Worm (Caenorhabditis elegans): Measurements from ENCODE around the gene unc-26.

unc-26 gene

DNA sequence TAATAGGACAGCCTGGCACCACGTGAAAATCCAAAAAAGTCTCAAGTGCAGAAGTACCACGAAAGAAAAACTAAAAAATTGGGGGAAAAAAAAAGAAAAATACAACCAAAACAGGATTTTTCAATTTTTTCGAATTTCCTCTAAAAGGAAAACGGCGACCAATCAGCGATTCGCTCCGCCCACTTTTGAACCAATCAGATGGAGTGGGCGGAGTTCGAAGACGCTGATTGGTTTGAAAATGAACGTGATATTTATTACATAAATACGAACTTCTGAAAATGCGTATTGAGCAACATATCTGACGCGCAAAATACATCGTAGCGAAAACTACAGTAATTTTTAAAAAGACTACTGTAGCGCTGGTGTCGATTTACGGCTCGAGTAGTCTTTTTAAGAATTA, 3.9 kb downstream of the unc-26 start:
- no peak for TF ChIP-seq unc-62 (GFP tag; optimal IDR thresholded peaks at IDR 0.05)

- TF ChIP-seq unc-62 (GFP tag; optimal IDR thresholded peaks at IDR 0.05): no peak
Observed at ce11 chrIV:13261778-13262177, 10.5 kb downstream of the unc-26 start.

DNA sequence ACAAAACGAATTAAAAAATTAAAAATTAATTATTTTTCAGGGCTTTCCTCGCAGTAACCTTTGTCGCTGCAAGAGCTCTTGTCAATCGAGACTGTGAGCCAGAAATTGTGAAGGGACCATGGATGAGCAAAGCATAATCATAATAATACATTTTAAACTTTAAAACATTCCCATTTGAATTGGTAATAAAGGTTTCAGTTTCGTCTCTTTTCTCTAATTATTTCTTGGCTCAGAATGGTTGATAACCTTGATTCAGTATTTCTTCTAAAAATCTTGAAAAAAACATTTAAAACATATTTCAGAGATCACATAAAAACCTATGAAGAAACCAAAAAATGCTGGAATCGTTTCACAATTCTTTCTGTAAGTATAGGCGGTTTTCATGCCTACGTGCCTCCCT, 13.4 kb downstream of the unc-26 start, which contains the start of gene JC8.16:
Gene JC8.16 (plus strand): TSS at position 301 of the 400 bp plus-strand sequence.
- no peak for TF ChIP-seq unc-62 (GFP tag; optimal IDR thresholded peaks at IDR 0.05)

DNA sequence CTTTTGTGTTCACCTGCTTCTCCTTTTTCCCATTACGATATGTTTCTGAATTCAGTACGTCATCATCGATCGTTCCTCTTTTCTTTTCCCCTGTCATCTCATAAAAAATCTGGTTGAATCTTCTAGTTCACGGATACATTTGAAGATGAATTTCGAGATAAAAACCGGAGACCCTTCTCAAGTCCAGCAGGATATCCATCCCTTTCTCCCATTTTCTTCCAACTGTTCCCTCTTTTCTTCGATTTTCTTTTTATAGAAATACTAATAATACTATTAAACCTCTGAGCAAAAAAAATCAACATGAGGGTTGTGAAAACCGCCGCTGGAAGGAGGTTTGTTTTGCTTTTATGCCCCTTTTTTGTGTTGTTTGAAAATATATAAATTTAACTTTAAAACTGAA, 16.4 kb downstream of the unc-26 start, which contains the start of gene bus-12:
Gene bus-12 (plus strand): TSS at position 301 of the 400 bp plus-strand sequence.
- TF ChIP-seq unc-62 (GFP tag; optimal IDR thresholded peaks at IDR 0.05): no peak

ce11 chrIV:13253841-13254240, 18.5 kb downstream of the unc-26 start, which contains the start of gene ttr-45:
TSS of gene ttr-45 (plus strand) at chrIV:13254225.
- no peak for TF ChIP-seq unc-62 (GFP tag; optimal IDR thresholded peaks at IDR 0.05)

DNA sequence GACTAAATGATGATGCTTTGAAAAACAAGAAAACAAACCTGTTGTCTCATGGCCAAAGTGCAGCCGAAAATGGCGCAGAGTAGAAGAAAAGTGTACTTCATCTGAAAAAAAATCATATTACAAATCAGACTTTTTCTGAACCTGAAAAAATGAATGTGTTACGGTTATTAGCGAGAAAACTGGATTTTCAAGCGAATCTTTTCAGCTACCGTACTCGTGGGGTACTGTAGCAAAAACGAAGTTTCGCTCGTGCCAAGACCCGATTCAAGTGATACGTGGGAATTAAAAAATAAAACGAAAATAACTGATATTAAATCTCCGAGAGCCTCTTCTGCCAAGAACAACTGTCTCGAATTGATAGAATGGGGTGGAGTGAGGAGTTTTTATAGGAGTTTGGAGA, 20.1 kb downstream of the unc-26 start, which contains the start of gene ttr-51:
Gene ttr-51 (minus strand): TSS at position 101 of the 400 bp plus-strand sequence.
- no peak for TF ChIP-seq unc-62 (GFP tag; optimal IDR thresholded peaks at IDR 0.05)

DNA sequence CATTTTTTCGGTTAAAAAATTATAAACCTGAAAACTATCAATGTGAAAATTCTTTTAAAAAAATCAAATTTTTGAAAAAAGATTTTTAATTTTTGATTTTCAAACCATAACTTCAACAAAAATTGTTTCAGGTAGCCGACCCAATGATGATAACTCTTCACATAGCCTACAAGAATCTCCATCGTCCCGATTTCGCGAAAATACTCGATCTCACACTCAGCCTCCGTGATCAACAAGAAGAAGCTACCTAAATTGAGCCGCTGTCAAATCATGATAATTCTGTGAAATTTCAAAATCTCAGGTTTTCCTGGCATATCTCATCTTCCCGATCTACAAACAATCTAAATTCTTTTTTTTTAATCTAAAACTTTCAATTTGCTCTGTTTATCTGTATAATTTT, 22.1 kb downstream of the unc-26 start:
- no peak for TF ChIP-seq unc-62 (GFP tag; optimal IDR thresholded peaks at IDR 0.05)

DNA sequence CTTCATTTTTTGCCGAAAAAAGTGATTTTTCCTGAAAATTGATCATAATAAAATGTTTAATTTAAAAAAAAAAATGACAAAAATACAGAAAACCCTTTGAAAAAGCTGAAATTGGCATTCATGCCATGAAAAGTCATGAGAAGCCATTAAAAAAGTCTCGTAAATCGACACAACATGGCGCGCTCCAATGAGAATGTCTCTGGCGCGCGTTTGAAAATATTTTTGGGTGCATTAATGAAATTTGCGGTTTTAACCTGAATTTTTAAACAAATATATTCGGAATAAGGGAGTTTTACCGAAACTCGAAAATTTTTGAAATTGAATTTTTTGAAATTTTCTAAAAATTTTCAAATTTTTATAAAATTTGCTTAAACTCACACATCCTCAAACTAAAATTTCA, 24.5 kb downstream of the unc-26 start:
- no peak for TF ChIP-seq unc-62 (GFP tag; optimal IDR thresholded peaks at IDR 0.05)

- TF ChIP-seq unc-62 (GFP tag; optimal IDR thresholded peaks at IDR 0.05): no peak
Observed at ce11 chrIV:13246961-13247360, 25.4 kb downstream of the unc-26 start, which contains the start of gene JC8.7. TSS of gene JC8.7 (plus strand) at chrIV:13247261.

DNA sequence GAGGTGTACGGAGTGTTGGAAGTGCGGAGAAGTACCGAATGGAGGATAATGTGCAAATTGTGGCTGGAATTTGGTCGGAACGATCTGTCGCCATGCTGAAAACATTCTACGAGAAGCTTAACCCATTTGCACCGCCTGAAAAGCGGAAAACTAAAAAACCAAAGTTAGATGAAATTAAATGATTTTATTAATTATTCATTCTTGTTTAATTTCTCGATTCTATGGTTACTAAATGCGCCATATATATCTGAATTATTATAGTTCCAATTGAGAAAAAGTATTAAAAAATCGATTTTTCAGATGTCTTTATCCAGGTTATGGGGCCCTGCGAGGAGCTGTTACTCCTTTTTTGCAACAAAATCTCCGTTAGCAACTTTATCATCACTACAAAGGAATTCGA, 28.3 kb downstream of the unc-26 start, which contains the start of gene cox-11:
Gene cox-11 (plus strand): TSS at position 301 of the 400 bp plus-strand sequence.
- no peak for TF ChIP-seq unc-62 (GFP tag; optimal IDR thresholded peaks at IDR 0.05)

DNA sequence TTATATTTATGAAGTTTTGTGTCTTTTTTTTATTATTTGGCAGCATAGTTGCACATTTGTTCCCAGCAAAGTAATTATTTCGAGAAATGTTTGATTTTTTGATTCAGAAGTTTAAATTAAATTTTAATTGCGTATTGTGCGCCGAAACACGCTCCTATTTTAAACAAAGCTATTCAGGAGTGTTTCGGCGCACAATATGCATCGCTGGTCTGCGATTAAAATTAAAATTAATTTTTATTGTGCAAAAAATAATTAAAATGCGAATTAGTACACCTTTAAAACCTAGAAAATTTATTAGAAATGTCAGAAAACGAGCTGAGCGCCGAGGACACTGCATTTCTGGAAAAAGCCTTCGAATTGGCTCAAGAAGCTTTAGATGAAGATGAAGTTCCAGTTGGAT, 28.9 kb downstream of the unc-26 start, which contains the start of gene JC8.4:
Gene JC8.4 (plus strand): TSS at position 301 of the 400 bp plus-strand sequence.
- TF ChIP-seq unc-62 (GFP tag; optimal IDR thresholded peaks at IDR 0.05): no peak

- no peak for TF ChIP-seq unc-62 (GFP tag; optimal IDR thresholded peaks at IDR 0.05)
Observed at ce11 chrIV:13241340-13241739, 31.0 kb downstream of the unc-26 start.

- no peak for TF ChIP-seq unc-62 (GFP tag; optimal IDR thresholded peaks at IDR 0.05)
Observed at ce11 chrIV:13240842-13241143, 31.5 kb downstream of the unc-26 start, which contains the start of gene lin-54. TSS of gene lin-54 (plus strand) at chrIV:13241044.

DNA sequence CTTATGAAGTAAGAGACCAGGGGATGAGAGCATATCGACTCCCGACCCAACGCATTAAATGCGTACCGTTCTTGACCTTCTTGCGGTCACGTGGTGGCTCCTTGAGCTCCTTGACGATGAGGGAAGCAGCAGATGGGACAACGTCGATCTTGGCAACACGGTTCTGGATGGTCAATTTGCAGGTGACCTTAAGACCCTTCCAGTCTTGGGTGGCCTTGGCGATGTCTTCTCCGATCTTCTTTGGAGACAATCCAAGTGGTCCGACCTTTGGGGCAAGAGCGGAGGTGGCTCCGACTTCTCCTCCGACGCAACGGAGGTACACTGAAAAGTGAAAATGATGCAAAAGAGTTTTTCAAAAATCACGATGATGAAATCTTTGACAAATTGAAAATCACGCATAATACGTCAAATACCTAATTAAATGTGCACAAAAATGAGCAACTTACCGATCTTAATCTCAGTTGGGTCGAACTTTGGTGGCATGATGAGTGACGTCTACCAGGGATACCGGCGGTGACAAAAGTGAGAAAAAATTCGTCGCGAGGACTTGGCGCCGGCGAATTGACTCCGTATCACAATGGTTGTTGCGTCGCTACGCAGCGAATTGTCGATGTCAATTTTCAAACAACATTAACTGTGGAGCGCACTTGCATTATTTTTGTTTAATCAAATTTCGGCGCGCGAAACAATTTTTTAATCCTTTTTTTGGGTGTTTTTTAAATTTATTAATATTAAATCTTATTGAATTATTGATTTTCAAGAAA, 32.1 kb downstream of the unc-26 start, which contains the start of gene rpl-12:
Gene rpl-12 (minus strand): TSS at position 574 of the 764 bp plus-strand sequence.
- TF ChIP-seq unc-62 (GFP tag; optimal IDR thresholded peaks at IDR 0.05): no peak

DNA sequence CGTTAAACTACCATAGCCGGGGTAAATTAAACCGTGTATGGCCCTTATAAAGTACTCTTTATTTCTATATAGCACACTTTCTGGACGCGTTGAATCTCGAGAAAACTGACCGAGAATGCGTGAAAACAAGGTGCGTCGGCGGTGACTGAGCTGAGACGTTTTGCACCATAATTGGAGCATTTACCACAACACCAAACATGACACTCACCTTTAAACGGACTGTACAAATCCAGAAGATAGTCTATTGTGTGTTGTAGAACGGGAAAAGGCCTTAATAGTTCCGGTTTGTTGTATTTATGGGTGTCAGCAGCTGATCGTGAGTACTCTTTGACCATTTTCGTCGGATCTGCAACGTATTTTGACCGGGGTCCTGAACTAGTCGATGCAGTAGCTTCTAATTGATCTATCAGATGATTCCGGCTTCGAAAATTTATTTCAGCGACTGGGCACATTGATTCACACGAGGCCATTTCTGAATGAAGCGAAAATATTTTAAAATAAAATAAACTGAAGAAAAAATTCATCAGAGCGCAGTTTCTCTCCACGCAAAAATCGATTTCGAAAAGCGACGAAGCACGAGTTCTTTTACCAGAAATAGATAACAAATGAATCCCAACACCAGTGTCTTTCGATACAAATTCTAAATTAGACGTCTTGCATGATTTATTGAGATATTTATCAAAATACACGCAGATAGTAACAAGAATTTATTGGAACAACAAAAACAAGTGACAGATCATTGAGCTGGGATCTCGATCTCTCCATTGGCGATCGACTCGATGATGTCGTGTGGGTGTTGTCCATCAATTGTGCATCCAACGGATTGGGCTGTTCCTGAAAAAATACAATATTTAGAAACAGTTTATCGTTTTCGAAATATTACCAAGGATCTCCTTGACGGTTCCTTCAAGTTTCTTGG, 33.1 kb downstream of the unc-26 start, which contains the start of gene tag-115:
Gene tag-115 (minus strand): TSS at position 472 of the 919 bp plus-strand sequence.
- no peak for TF ChIP-seq unc-62 (GFP tag; optimal IDR thresholded peaks at IDR 0.05)

DNA sequence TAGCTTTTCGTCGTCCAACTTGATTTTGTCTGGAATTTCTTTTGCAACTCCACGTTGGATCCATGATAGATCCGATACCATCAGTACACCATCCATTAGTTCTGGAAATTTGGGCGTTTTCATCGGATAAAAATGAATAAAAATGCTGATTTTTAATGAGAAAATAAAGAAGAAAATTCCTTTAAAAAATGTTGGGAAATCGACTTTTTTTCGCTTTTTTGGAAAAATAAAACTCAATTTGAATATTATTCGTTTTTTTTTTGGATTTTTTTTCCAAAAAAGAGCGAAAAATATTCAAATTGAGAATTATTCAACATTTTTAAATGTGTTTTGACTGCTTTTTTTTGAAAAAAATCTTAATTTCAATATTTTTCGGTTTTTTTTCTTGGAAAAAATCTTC, 35.8 kb downstream of the unc-26 start, which contains the start of gene pwp-1:
Gene pwp-1 (minus strand): TSS at position 101 of the 400 bp plus-strand sequence.
- no peak for TF ChIP-seq unc-62 (GFP tag; optimal IDR thresholded peaks at IDR 0.05)

Measured in whole organism, dauer.